Fruit fly (Drosophila melanogaster) whole organism: ENCODE data around the gene TwdlM.

ENCODE experiments used
- pan ChIP-seq: fragments of >200 bp; optimal IDR thresholded peaks from 2 replicates; lab custom pipeline; 2017
- psq ChIP-seq: fragments of >200 bp; optimal IDR thresholded peaks from 2 replicates; lab custom pipeline; 2017
- usp ChIP-seq: fragments of >200 bp; optimal IDR thresholded peaks from 2 replicates; lab custom pipeline; 2017; ENCODE audit warnings: missing biosample characterization, missing genetic modification characterization, mixed read lengths

DNA sequence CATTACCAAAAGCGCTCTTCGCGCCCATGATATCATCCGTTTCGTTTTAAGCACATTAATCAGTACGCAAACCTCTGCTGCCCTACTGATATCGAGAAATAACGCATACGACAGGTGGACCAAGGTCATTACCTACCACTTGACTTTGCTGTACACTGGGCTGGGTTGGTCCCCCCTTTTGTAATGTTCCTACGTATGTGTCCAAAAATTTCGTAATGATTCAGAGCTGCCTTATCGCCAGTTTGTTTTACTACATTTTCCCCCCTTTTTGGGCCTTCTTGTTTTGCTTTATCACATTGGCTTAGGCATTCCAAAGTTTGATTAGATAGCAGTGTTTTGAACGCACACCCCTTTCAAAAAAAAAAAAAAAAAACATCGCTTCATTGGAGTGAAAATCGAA is 48.5 kb upstream of the TwdlM start:
- TF ChIP-seq psq (lab: Kevin White, UChicago) (no peak), pan (lab: Kevin White, UChicago) (no peak), usp (GFP tag; lab: Kevin White, UChicago) (no peak)
